Fruit fly (Drosophila melanogaster): ENCODE results near the gene lft.

The lft gene

DNA sequence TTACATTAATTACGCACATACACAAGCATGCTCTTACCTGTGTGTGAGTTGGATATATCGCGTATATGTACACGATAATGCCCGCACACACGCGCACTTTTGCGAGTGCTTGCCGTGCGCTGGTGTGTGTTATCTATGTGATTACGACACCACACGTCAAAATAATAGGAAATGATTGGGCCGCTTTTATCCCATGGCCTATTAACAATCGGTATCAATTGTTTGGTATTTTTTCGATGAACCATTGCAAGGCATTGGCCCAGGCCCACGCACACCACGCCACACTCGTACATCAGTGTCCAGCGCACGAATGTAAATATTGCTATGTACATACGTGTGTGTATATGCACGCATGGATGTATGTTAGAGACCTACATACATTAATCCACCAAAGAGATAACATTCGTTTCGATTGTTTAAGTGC is 29.4 kb upstream of the lft start (continued):
- TF ChIP-seq gt (GFP tag; IDR thresholded peaks at IDR 0.05) = no peak
- peak; percentile 26 for TF ChIP-seq ewg (GFP tag; optimal IDR thresholded peaks at IDR 0.05)
- TF ChIP-seq ftz-f1 (GFP tag; optimal IDR thresholded peaks at IDR 0.05) = peak; percentile 83
- peak; percentile 16 for TF ChIP-seq eyg (GFP tag; optimal IDR thresholded peaks at IDR 0.05)
- TF ChIP-seq repo (GFP tag; optimal IDR thresholded peaks at IDR 0.05) = peak; percentile 23
- TF ChIP-seq hkb (optimal IDR thresholded peaks at IDR 0.05) = no peak
- peak; percentile 69 for TF ChIP-seq hkb (GFP tag; IDR thresholded peaks at IDR 0.05)
- no peak for TF ChIP-seq CG8478 (optimal IDR thresholded peaks at IDR 0.05)
- no peak for TF ChIP-seq danr (GFP tag; IDR thresholded peaks at IDR 0.05)
- peak; percentile 74 for TF ChIP-seq onecut (GFP tag; IDR thresholded peaks at IDR 0.05)
- no peak for TF ChIP-seq CG9437 (GFP tag; optimal IDR thresholded peaks at IDR 0.05)
- peak; percentile 71 for TF ChIP-seq BtbVII (GFP tag; optimal IDR thresholded peaks at IDR 0.05)
- no peak for TF ChIP-seq az2 (GFP tag; optimal IDR thresholded peaks at IDR 0.05)
- TF ChIP-seq Lim3 (GFP tag; IDR thresholded peaks at IDR 0.05) = no peak
- TF ChIP-seq dmrt11E (tag; optimal IDR thresholded peaks at IDR 0.05) = peak; percentile 25
- TF ChIP-seq CG6689 (GFP tag; IDR thresholded peaks at IDR 0.05) = peak; percentile 32; the same call in 1 of the 2 replicates
- no peak for TF ChIP-seq CG4404 (GFP tag; IDR thresholded peaks at IDR 0.05)
- no peak for TF ChIP-seq cato (GFP tag; optimal IDR thresholded peaks at IDR 0.05; ENCODE audit: borderline replicate concordance)
- TF ChIP-seq CG10431 (GFP tag; optimal IDR thresholded peaks at IDR 0.05) = peak; percentile 74
- TF ChIP-seq ERR (GFP tag; optimal IDR thresholded peaks at IDR 0.05) = peak; percentile 44
- peak; percentile 63 for TF ChIP-seq CG17829 (tag; optimal IDR thresholded peaks at IDR 0.05)
- peak; percentile 16 for TF ChIP-seq pb (GFP tag; optimal IDR thresholded peaks at IDR 0.05)
- TF ChIP-seq CG3163 (GFP tag; optimal IDR thresholded peaks at IDR 0.05) = peak; percentile 63
- peak; percentile 51 for TF ChIP-seq ab (GFP tag; optimal IDR thresholded peaks at IDR 0.05)
- TF ChIP-seq CG7839 (tag; optimal IDR thresholded peaks at IDR 0.05) = peak; percentile 14
- peak; percentile 30; the same call in 1 of the 2 replicates for TF ChIP-seq E2f2 (GFP tag; IDR thresholded peaks at IDR 0.05)
- TF ChIP-seq eve (GFP tag; optimal IDR thresholded peaks at IDR 0.05) = peak in 1 of 2 experiments; percentile 95
- TF ChIP-seq CG4707 (GFP tag; optimal IDR thresholded peaks at IDR 0.05) = peak; percentile 65
- peak; percentile 96 for TF ChIP-seq CG15514 (GFP tag; optimal IDR thresholded peaks at IDR 0.05)
- TF ChIP-seq lov (optimal IDR thresholded peaks at IDR 0.05) = no peak
- TF ChIP-seq lov (GFP tag; IDR thresholded peaks at IDR 0.05) = no peak
- TF ChIP-seq aop (GFP tag; IDR thresholded peaks at IDR 0.05) = no peak
- no peak for TF ChIP-seq yki (optimal IDR thresholded peaks at IDR 0.05)
- no peak for TF ChIP-seq al (GFP tag; IDR thresholded peaks at IDR 0.05)
- no peak for TF ChIP-seq ken (GFP tag; IDR thresholded peaks at IDR 0.05)
- TF ChIP-seq lmd (GFP tag; IDR thresholded peaks at IDR 0.05) = no peak
- no peak for TF ChIP-seq Blimp-1 (GFP tag; optimal IDR thresholded peaks at IDR 0.05)
- peak; percentile 73 for TF ChIP-seq CG15479 (GFP tag; optimal IDR thresholded peaks at IDR 0.05)
- no peak for TF ChIP-seq Mrtf (GFP tag; IDR thresholded peaks at IDR 0.05)
- no peak for TF ChIP-seq cad (GFP tag; optimal IDR thresholded peaks at IDR 0.05)
- peak; percentile 74 for TF ChIP-seq Nf-YC (tag; optimal IDR thresholded peaks at IDR 0.05)
- peak; percentile 75 for TF ChIP-seq Vsx1 (GFP tag; optimal IDR thresholded peaks at IDR 0.05)
- TF ChIP-seq lab (GFP tag; optimal IDR thresholded peaks at IDR 0.05) = peak; percentile 93
- TF ChIP-seq dan (GFP tag; IDR thresholded peaks at IDR 0.05) = no peak
- TF ChIP-seq CG11723 (GFP tag; optimal IDR thresholded peaks at IDR 0.05) = peak; percentile 75
- TF ChIP-seq Mes4 (GFP tag; optimal IDR thresholded peaks at IDR 0.05) = no peak
- TF ChIP-seq CG1647 (GFP tag; optimal IDR thresholded peaks at IDR 0.05) = peak; percentile 61
- peak; percentile 81 for TF ChIP-seq CG13287 (GFP tag; IDR thresholded peaks at IDR 0.05; ENCODE audit: partially characterized antibody)
- peak; percentile 73 for TF ChIP-seq CHES-1-like (GFP tag; optimal IDR thresholded peaks at IDR 0.05)
- peak; percentile 53 for TF ChIP-seq CG2875 (GFP tag; optimal IDR thresholded peaks at IDR 0.05)
- peak in 2 of 3 experiments; percentile 45 to 82 for TF ChIP-seq lola (GFP tag; optimal IDR thresholded peaks at IDR 0.05)
- TF ChIP-seq CG17568 (GFP tag; optimal IDR thresholded peaks at IDR 0.05) = peak; percentile 72
- TF ChIP-seq sim (GFP tag; IDR thresholded peaks at IDR 0.05) = no peak

All from whole organism, embryonic.